Fruit fly (Drosophila melanogaster) whole organism, pupa: ENCODE data around the gene CG11584.

ENCODE experiments used
- CG10348 ChIP-seq: fragments of 200-800 bp; sonication (Bioruptor generic); IDR thresholded peaks from 2 replicates; pipeline ENCODE4 v1.3.6; 2022; ENCODE audit warnings: missing biosample characterization, missing genetic modification characterization
- CG12605 ChIP-seq: fragments of 200-800 bp; sonication (Bioruptor generic); IDR thresholded peaks from 2 replicates; pipeline ENCODE4 v1.3.6; 2022; ENCODE audit warnings: missing biosample characterization, missing genetic modification characterization
- CG14655 ChIP-seq: fragments of 200-800 bp; sonication (Bioruptor generic); optimal IDR thresholded peaks from 3 replicates; lab custom pipeline; 2017; ENCODE audit warnings: mild to moderate bottlenecking, missing biosample characterization, missing genetic modification reagents, missing genetic modification characterization
- CG15710 ChIP-seq: fragments of 200-800 bp; sonication (Bioruptor generic); optimal IDR thresholded peaks from 2 replicates; lab custom pipeline; 2018; ENCODE audit warnings: missing biosample characterization, mild to moderate bottlenecking, missing genetic modification characterization, moderate library complexity
- CG34367 ChIP-seq: fragments of 200-800 bp; sonication (Bioruptor generic); optimal IDR thresholded peaks from 2 replicates; lab custom pipeline; 2018; ENCODE audit warnings: missing biosample characterization, mild to moderate bottlenecking, missing genetic modification characterization
- CG4496 ChIP-seq: fragments of 200-800 bp; sonication (Bioruptor generic); IDR thresholded peaks from 3 replicates; pipeline ENCODE4 v1.3.6; 2022; ENCODE audit warnings: missing biosample characterization, missing genetic modification characterization
- CG8159 ChIP-seq: fragments of 200-800 bp; sonication (Bioruptor generic); optimal IDR thresholded peaks from 3 replicates; lab custom pipeline; 2018; ENCODE audit warnings: missing biosample characterization, mild to moderate bottlenecking, missing genetic modification characterization, moderate library complexity
- CG8301 ChIP-seq: fragments of 200-800 bp; sonication (Bioruptor generic); optimal IDR thresholded peaks from 2 replicates; lab custom pipeline; 2018; ENCODE audit warnings: missing biosample characterization, mild to moderate bottlenecking, missing genetic modification characterization
- CG9948 ChIP-seq: fragments of 200-800 bp; sonication (Bioruptor generic); optimal IDR thresholded peaks from 2 replicates; lab custom pipeline; 2018; ENCODE audit warnings: missing biosample characterization, mild to moderate bottlenecking, missing genetic modification characterization, moderate library complexity
- D1 ChIP-seq: fragments of 200-800 bp; sonication (Bioruptor generic); optimal IDR thresholded peaks from 2 replicates; lab custom pipeline; 2018; ENCODE audit warnings: missing biosample characterization, mild to moderate bottlenecking, missing genetic modification characterization, moderate library complexity
- EcR ChIP-seq: fragments of 200-800 bp; sonication (Bioruptor generic); optimal IDR thresholded peaks from 3 replicates; lab custom pipeline; 2019; ENCODE audit warnings: missing biosample characterization, missing genetic modification characterization, mild to moderate bottlenecking, moderate library complexity, missing genetic modification reagents
- Ets98B ChIP-seq: fragments of 200-800 bp; sonication (Bioruptor generic); IDR thresholded peaks from 2 replicates; pipeline ENCODE4 v1.3.6; 2022; ENCODE audit warnings: missing biosample characterization, missing genetic modification characterization
- Pif1A ChIP-seq: fragments of 200-800 bp; sonication (Bioruptor generic); optimal IDR thresholded peaks from 3 replicates; lab custom pipeline; 2016; ENCODE audit warnings: missing biosample characterization, missing genetic modification characterization
- rn ChIP-seq: fragments of 200-800 bp; sonication (Bioruptor generic); IDR thresholded peaks from 2 replicates; pipeline ENCODE4 v1.3.6; 2022; ENCODE audit warnings: missing biosample characterization, missing genetic modification characterization

- TF ChIP-seq CG9948 (tag; lab: Kevin White, UChicago) (no peak), rn (GFP tag; lab: Robert Waterston, UW) (no peak), CG15710 (tag; lab: Kevin White, UChicago) (no peak), CG8159 (no peak), CG4496 (GFP tag; lab: Robert Waterston, UW) (no peak), Pif1A (GFP tag; lab: Kevin White, UChicago) (no peak), CG34367 (no peak), D1 (tag; lab: Kevin White, UChicago) (no peak), EcR (GFP tag; lab: Kevin White, UChicago) (no peak), CG12605 (GFP tag; lab: Robert Waterston, UW) (no peak), CG10348 (GFP tag; lab: Robert Waterston, UW) (no peak), CG8301 (tag; lab: Kevin White, UChicago) (no peak), Ets98B (GFP tag; lab: Robert Waterston, UW) (no peak), CG14655 (GFP tag; lab: Kevin White, UChicago) (no peak)
Measured at dm6 chrX:14193013-14193412, 12.2 kb downstream of the CG11584 start, which contains the start of gene yl.
